Worm (Caenorhabditis elegans): ENCODE results near the gene F07G11.3.

F07G11.3 gene

ce11 chrV:7298463-7298862 lies at the start of gene F07G11.3:
TSS of gene F07G11.3 (plus strand) at chrV:7298763.
- TF ChIP-seq ama-1 (optimal IDR thresholded peaks at IDR 0.05), result no peak
- TF ChIP-seq ama-1 (GFP tag; optimal IDR thresholded peaks at IDR 0.05), result no peak
- no peak for TF ChIP-seq rcor-1 (GFP tag; IDR thresholded peaks at IDR 0.05)
- TF ChIP-seq zfh-2 (GFP tag; conservative IDR thresholded peaks at IDR 0.05), result no peak
- no peak for TF ChIP-seq sdz-38 (tag; optimal IDR thresholded peaks at IDR 0.05)
- TF ChIP-seq lin-54 (GFP tag; optimal IDR thresholded peaks at IDR 0.05), result no peak
- TF ChIP-seq tbp1 (GFP tag; optimal IDR thresholded peaks at IDR 0.05), result no peak
- TF ChIP-seq hrde-1 (tag; optimal IDR thresholded peaks at IDR 0.05; ENCODE audit: borderline replicate concordance), result no peak
- no peak for TF ChIP-seq pha-4 (tag; optimal IDR thresholded peaks at IDR 0.05)
- TF ChIP-seq die-1 (tag; optimal IDR thresholded peaks at IDR 0.05), result no peak
- TF ChIP-seq chd-7 (tag; optimal IDR thresholded peaks at IDR 0.05), result no peak
- no peak for TF ChIP-seq snpc-3.4 (tag; optimal IDR thresholded peaks at IDR 0.05)
- no peak for TF ChIP-seq lin-40 (tag; optimal IDR thresholded peaks at IDR 0.05)
- no peak for TF ChIP-seq sea-2 (GFP tag; IDR thresholded peaks at IDR 0.05)
- no peak for TF ChIP-seq dpl-1 (GFP tag; optimal IDR thresholded peaks at IDR 0.05)
- TF ChIP-seq ZK185.1 (tag; optimal IDR thresholded peaks at IDR 0.05; ENCODE audit: poor library complexity, severe bottlenecking), result no peak
- no peak for TF ChIP-seq efl-1 (GFP tag; optimal IDR thresholded peaks at IDR 0.05)
- TF ChIP-seq ceh-79 (tag; optimal IDR thresholded peaks at IDR 0.05), result no peak
- TF ChIP-seq sptf-2 (GFP tag; optimal IDR thresholded peaks at IDR 0.05), result no peak

DNA sequence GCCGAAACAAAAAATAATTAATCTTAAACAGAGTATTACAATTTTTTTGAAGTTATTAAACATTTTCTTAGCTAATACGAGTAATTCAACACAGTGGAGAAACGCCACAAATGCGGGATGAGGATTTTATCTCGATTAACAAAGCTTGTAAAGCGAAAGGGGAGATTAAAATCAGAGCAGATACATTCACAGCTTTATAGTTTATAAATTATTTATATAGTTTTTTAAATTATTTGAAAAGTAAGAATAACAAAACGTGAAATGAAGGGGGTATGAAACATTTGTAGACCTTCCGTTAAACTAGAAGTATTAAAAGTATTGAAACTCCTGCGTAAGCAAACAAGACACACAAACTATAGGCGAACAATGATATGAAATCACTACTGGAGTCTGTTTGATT lies 43.5 kb upstream of the F07G11.3 start, which contains the start of gene C05C8.8:
C05C8.8 (minus strand) TSS at position 101 of the 400 bp plus-strand sequence.
- TF ChIP-seq nhr-120 (GFP tag; IDR thresholded peaks at IDR 0.05), result no peak
- no peak for TF ChIP-seq ztf-28 (GFP tag; IDR thresholded peaks at IDR 0.05)
- no peak for TF ChIP-seq snpc-1.3 (tag; optimal IDR thresholded peaks at IDR 0.05; ENCODE audit: insufficient read depth)
- no peak for TF ChIP-seq cebp-2 (GFP tag; IDR thresholded peaks at IDR 0.05)
- TF ChIP-seq B0336.3 (GFP tag; IDR thresholded peaks at IDR 0.05), result no peak
- TF ChIP-seq F52B5.7 (tag; optimal IDR thresholded peaks at IDR 0.05), result no peak

ce11 chrV:7258965-7259364 lies 39.6 kb upstream of the F07G11.3 start, which contains the start of gene C13A2.12:
TSS of gene C13A2.12 (plus strand) at chrV:7259265.
- no peak for TF ChIP-seq him-1 (tag; optimal IDR thresholded peaks at IDR 0.05)
- TF ChIP-seq Y79H2A.3 (GFP tag; conservative IDR thresholded peaks at IDR 0.05), result no peak
- TF ChIP-seq F57A8.1 (GFP tag; optimal IDR thresholded peaks at IDR 0.05), result no peak
- no peak for TF ChIP-seq ceh-91 (GFP tag; IDR thresholded peaks at IDR 0.05)
- TF ChIP-seq mes-4 (tag; optimal IDR thresholded peaks at IDR 0.05), result no peak

DNA sequence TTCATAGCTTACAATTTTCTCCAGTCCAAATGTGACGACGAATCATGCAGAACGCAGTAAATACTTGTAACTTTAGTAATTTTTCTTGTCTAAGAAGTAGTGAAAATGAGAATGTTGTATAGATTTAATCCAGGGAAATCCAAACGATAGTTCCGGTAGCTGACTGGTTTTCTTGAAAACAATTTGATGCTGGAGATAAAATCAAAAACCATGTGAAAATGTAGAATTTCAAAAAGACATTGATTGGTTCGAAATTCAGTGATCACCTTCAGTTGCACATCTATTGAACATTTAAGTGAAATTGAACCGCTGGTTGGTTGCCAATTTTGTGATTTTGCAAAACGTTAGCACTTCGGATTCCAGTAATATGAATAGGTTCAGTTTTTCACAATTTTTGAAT lies 34.5 kb upstream of the F07G11.3 start, which contains the start of gene C13A2.9:
C13A2.9 (minus strand) TSS at position 101 of the 400 bp plus-strand sequence.
- TF ChIP-seq let-607 (tag; optimal IDR thresholded peaks at IDR 0.05), result no peak
- TF ChIP-seq snpc-4 (GFP tag; optimal IDR thresholded peaks at IDR 0.05), result no peak
- TF ChIP-seq snpc-4 (tag; optimal IDR thresholded peaks at IDR 0.05), result no peak
- TF ChIP-seq mel-28 (tag; optimal IDR thresholded peaks at IDR 0.05; ENCODE audit: borderline replicate concordance), result no peak

DNA sequence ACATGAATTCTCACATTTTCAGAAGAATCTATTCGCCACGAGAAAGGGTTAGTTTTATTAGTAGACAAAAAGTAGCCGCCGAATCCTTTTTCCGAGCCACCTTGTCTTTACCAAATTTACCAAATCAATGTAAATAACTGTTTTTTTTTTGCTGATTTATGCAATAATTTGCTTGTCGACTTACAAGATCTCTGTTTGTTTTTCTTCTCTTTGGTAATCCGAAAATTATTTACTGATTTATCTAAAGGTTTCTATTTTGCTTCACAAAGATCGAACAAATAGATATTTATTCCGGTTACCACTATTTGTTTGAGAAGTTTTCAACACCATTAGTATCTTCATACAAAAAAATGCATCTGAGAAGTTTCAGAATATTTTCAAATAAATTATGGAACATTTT lies 32.5 kb upstream of the F07G11.3 start, which contains the start of gene C13A2.7:
C13A2.7 (plus strand) TSS at position 301 of the 400 bp plus-strand sequence.
- TF ChIP-seq cebp-1 (GFP tag; IDR thresholded peaks at IDR 0.05), result no peak
- no peak for TF ChIP-seq cebp-1 (tag; optimal IDR thresholded peaks at IDR 0.05)
- TF ChIP-seq rpc-1 (optimal IDR thresholded peaks at IDR 0.05), result no peak
- TF ChIP-seq rpc-1 (tag; optimal IDR thresholded peaks at IDR 0.05), result no peak
- no peak for TF ChIP-seq tbp1 (GFP tag; optimal IDR thresholded peaks at IDR 0.05)
- no peak for TF ChIP-seq aptf-2 (GFP tag; conservative IDR thresholded peaks at IDR 0.05)
